Fruit fly (Drosophila melanogaster): ENCODE data around the gene spri.

The spri gene

DNA sequence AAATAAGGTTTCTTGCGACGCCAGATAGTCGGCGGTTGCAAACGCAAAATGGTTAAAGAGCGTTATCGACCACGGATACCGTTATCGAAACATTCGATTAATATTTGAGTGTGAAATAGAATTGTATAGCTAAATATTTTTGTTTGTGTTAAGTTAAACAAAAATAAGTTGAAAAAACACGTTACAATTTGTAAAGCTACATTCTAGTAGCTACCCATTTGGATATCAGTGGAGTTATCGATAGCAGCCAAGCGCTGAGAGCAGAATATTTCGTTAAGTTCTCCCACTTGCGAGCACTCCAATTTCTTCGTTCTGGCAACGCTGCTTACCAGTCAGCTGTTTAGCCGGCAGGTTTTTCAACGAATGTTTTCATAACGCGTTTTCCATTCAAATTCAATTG is 10.6 kb upstream of the spri start, which contains the start of the genes Hmr and CG2124 (continued):
- TF ChIP-seq CG30020 (tag; optimal IDR thresholded peaks at IDR 0.05): no peak
- TF ChIP-seq CG17912 (GFP tag; optimal IDR thresholded peaks at IDR 0.05): no peak
- peak; percentile 1 for TF ChIP-seq nmo (GFP tag; optimal IDR thresholded peaks at IDR 0.05)
- peak; percentile 44; the same call in 1 of the 3 replicates for TF ChIP-seq zen2 (GFP tag; IDR thresholded peaks at IDR 0.05; ENCODE audit: partially characterized antibody)
- TF ChIP-seq Myb (GFP tag; optimal IDR thresholded peaks at IDR 0.05): peak; percentile 61
- peak; percentile 73 for TF ChIP-seq CG15514 (GFP tag; optimal IDR thresholded peaks at IDR 0.05)
- peak; percentile 58 for TF ChIP-seq trem (tag; optimal IDR thresholded peaks at IDR 0.05)
- TF ChIP-seq nom (GFP tag; optimal IDR thresholded peaks at IDR 0.05): no peak
- TF ChIP-seq dysf (GFP tag; IDR thresholded peaks at IDR 0.05): no peak
- no peak for TF ChIP-seq salm (tag; optimal IDR thresholded peaks at IDR 0.05)
- TF ChIP-seq CG1603 (tag; optimal IDR thresholded peaks at IDR 0.05): peak; percentile 34
- TF ChIP-seq CG12299 (tag; optimal IDR thresholded peaks at IDR 0.05): no peak
- TF ChIP-seq CG17612 (GFP tag; IDR thresholded peaks at IDR 0.05): no peak
- TF ChIP-seq Dp (GFP tag; optimal IDR thresholded peaks at IDR 0.05): peak; percentile 46
- TF ChIP-seq hbn (GFP tag; IDR thresholded peaks at IDR 0.05; ENCODE audit: partially characterized antibody): peak; percentile 66; the same call in 1 of the 2 replicates
- no peak for TF ChIP-seq maf-S (GFP tag; optimal IDR thresholded peaks at IDR 0.05)
- peak; percentile 67 for TF ChIP-seq BEAF-32 (GFP tag; optimal IDR thresholded peaks at IDR 0.05)
- TF ChIP-seq Ets65A (GFP tag): no peak
- no peak for TF ChIP-seq eve (GFP tag; optimal IDR thresholded peaks at IDR 0.05)
- no peak for TF ChIP-seq CG12769 (tag; optimal IDR thresholded peaks at IDR 0.05)
- no peak for TF ChIP-seq zen (tag; optimal IDR thresholded peaks at IDR 0.05)
- TF ChIP-seq CG2116 (GFP tag; optimal IDR thresholded peaks at IDR 0.05): peak; percentile 79
- peak; percentile 70; the same call in 2 of the 3 replicates for TF ChIP-seq CG6791 (GFP tag; IDR thresholded peaks at IDR 0.05; ENCODE audit: partially characterized antibody)
- TF ChIP-seq chinmo (GFP tag; IDR thresholded peaks at IDR 0.05; ENCODE audit: partially characterized antibody): 0 out of 4 replicates have a peak, but pooled peaks have one; percentile 23
- TF ChIP-seq Nf-YC (tag; optimal IDR thresholded peaks at IDR 0.05): no peak
- no peak for TF ChIP-seq ham (GFP tag; IDR thresholded peaks at IDR 0.05)
- TF ChIP-seq CG9215 (GFP tag; IDR thresholded peaks at IDR 0.05): peak; percentile 64
- TF ChIP-seq CG15601 (tag; optimal IDR thresholded peaks at IDR 0.05): peak; percentile 67
- no peak for TF ChIP-seq CkIIα-i1 (GFP tag; IDR thresholded peaks at IDR 0.05)
- no peak for TF ChIP-seq Ptx1 (GFP tag; IDR thresholded peaks at IDR 0.05)
- TF ChIP-seq CG3065 (GFP tag; optimal IDR thresholded peaks at IDR 0.05): no peak
- TF ChIP-seq bbx (GFP tag; IDR thresholded peaks at IDR 0.05; ENCODE audit: partially characterized antibody): peak; percentile 35
- TF ChIP-seq CG11093 (GFP tag; IDR thresholded peaks at IDR 0.05): no peak
- TF ChIP-seq cato (GFP tag; optimal IDR thresholded peaks at IDR 0.05; ENCODE audit: borderline replicate concordance): no peak
- TF ChIP-seq CG9437 (GFP tag; optimal IDR thresholded peaks at IDR 0.05): peak; percentile 60
- TF ChIP-seq Dll (GFP tag; IDR thresholded peaks at IDR 0.05; ENCODE audit: partially characterized antibody): peak; percentile 87
- TF ChIP-seq CG17829 (tag; optimal IDR thresholded peaks at IDR 0.05): no peak
- peak; percentile 67 for TF ChIP-seq stwl (tag; optimal IDR thresholded peaks at IDR 0.05)
- 0 out of 3 replicates have a peak, but pooled peaks have one; percentile 26 for TF ChIP-seq CG7963 (GFP tag; IDR thresholded peaks at IDR 0.05; ENCODE audit: partially characterized antibody)
- TF ChIP-seq schlank (tag; optimal IDR thresholded peaks at IDR 0.05): no peak
- TF ChIP-seq Mad (GFP tag; optimal IDR thresholded peaks at IDR 0.05): no peak
- TF ChIP-seq Hey (tag; optimal IDR thresholded peaks at IDR 0.05): no peak
- no peak for TF ChIP-seq eyg (GFP tag; optimal IDR thresholded peaks at IDR 0.05)
- TF ChIP-seq Sox100B (GFP tag; optimal IDR thresholded peaks at IDR 0.05): no peak
- TF ChIP-seq fd102C (GFP tag; optimal IDR thresholded peaks at IDR 0.05): no peak
- peak; percentile 91 for TF ChIP-seq sna (GFP tag; IDR thresholded peaks at IDR 0.05; ENCODE audit: partially characterized antibody)
- TF ChIP-seq Poxn (GFP tag; IDR thresholded peaks at IDR 0.05): no peak
- no peak for TF ChIP-seq CG8281 (tag; optimal IDR thresholded peaks at IDR 0.05)
- no peak for TF ChIP-seq CG1792 (GFP tag; optimal IDR thresholded peaks at IDR 0.05)
- TF ChIP-seq CG9797 (GFP tag; optimal IDR thresholded peaks at IDR 0.05): peak; percentile 26

All from whole organism, embryonic.